Worm (Caenorhabditis elegans): ENCODE data around the gene flp-6.

DNA sequence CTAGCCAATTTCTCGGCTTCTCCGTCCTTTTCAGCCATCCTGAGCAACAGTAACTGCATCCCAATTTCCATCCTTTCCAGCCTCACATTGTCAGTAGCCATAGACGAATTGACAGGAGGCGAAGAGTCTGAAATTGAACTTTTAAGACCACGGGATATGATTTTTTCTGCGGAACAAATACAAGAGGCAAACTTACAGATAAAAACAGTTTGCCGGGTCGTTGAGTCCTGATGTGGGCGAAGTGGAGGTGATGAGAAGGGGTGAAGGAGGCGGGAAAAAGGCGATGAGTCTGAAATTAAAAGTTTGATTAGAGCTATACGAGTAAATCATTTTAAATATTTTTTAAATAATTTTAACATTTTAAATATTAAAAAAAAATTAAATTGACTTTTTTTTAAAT, 44.7 kb upstream of the flp-6 start, which contains the start of gene F36D4.6:
- TF ChIP-seq ZK546.5 (tag; optimal IDR thresholded peaks at IDR 0.05): no peak
- TF ChIP-seq unc-130 (GFP tag; optimal IDR thresholded peaks at IDR 0.05): no peak
- no peak for TF ChIP-seq jun-1 (tag; optimal IDR thresholded peaks at IDR 0.05)
- no peak for TF ChIP-seq F49E8.2 (tag; optimal IDR thresholded peaks at IDR 0.05; ENCODE audit: borderline replicate concordance)
- TF ChIP-seq lin-13 (GFP tag; optimal IDR thresholded peaks at IDR 0.05): no peak
- no peak for TF ChIP-seq unc-39 (tag; optimal IDR thresholded peaks at IDR 0.05)
- TF ChIP-seq aly-2 (tag; optimal IDR thresholded peaks at IDR 0.05): no peak
- no peak for TF ChIP-seq daf-12 (tag; optimal IDR thresholded peaks at IDR 0.05)
